Fruit fly (Drosophila melanogaster): ENCODE results near the gene ppk10.

Gene ppk10

DNA sequence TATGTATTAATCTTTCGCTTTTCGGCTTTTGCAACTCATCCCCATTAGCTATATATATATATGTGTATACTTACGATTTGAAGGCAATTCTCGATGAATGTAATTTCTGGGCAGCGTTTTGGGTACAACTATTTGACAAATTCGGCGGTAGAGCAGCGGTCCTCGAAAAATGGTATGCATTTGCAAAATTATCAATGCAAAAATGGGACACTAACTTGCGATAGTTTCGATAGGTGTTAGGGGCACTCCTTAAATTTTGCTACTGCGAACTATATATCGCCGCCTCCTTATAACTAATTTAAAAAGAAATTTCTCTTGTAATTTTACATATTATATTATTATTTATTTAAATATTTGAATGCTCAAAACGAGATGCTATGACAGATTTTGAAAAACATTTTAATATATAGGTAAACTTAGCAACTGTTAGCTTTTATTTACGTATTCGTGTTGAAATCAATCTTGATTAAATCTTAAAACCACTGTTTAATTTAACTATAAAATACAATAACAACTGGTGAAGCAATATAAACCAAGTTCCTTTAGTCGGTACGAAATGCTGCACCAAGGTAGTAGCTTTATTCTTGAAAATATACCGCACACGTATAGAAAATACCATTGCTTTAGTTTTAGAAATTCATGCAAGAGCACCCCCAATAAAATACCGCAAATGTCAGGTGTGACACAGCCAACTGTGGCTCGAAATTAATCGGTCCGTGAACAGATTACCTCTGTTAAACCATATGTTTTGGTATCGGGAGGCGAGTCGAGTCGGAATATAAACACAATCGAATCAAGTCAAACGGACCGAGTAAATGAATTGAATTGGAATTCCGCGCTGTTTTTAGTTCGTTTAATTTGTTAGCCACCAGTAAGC lies 38.7 kb downstream of the ppk10 start, which contains the start of the genes CG5355 and Klp31E (continued):
- peak; percentile 7 for TF ChIP-seq CG6765 (GFP tag; optimal IDR thresholded peaks at IDR 0.05)
- TF ChIP-seq z (GFP tag; IDR thresholded peaks at IDR 0.05), result no peak
- TF ChIP-seq Jarid2 (GFP tag; optimal IDR thresholded peaks at IDR 0.05), result no peak

DNA sequence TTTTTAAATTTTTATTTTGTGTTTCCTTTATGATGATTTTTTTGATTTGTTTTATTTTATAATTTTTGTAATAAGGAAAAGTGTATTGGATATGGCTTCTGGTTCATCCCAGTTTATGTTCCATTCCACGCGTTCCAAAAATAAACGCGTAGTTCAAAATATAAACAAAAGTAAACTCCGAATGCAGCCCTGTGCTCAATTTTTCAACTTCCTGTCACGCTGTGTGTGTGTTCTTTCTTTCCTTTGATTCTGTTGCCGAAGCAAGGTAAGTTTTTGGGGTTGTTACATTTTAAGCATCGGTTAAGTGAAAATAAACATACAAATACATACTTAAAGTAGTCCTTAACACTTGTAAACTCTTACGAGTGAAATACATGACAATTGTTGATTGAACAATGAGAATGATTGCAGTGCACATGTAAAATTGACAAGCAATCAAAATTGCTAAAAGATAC lies 44.0 kb downstream of the ppk10 start, which contains the start of the genes Ip259 and RpS27A:
Gene Ip259 (plus strand): TSS at position 231 of the 455 bp plus-strand sequence.
Gene RpS27A (plus strand): TSS at position 231 of the 455 bp plus-strand sequence.
- peak; percentile 30 for TF ChIP-seq CG13123 (GFP tag; optimal IDR thresholded peaks at IDR 0.05)
- TF ChIP-seq CG13424 (tag; optimal IDR thresholded peaks at IDR 0.05), result peak; percentile 45
- TF ChIP-seq Hey (tag; optimal IDR thresholded peaks at IDR 0.05), result no peak
- TF ChIP-seq grau (tag; optimal IDR thresholded peaks at IDR 0.05), result peak; percentile 69
- peak; percentile 70 for TF ChIP-seq Fer1 (GFP tag; optimal IDR thresholded peaks at IDR 0.05)
- no peak for TF ChIP-seq Dll (GFP tag; IDR thresholded peaks at IDR 0.05; ENCODE audit: partially characterized antibody)
- peak; percentile 57; the same call in 2 of the 3 replicates for TF ChIP-seq CG11695 (GFP tag; IDR thresholded peaks at IDR 0.05)
- 0 out of 2 replicates have a peak, but pooled peaks have one; percentile 35 for TF ChIP-seq cas (GFP tag; IDR thresholded peaks at IDR 0.05)
- peak; percentile 51 for TF ChIP-seq CG6683 (GFP tag; optimal IDR thresholded peaks at IDR 0.05)
- TF ChIP-seq ind (GFP tag; optimal IDR thresholded peaks at IDR 0.05), result no peak
- no peak for TF ChIP-seq klu (GFP tag; IDR thresholded peaks at IDR 0.05)
- 0 out of 2 replicates have a peak, but pooled peaks have one; percentile 23 for TF ChIP-seq Oaz (GFP tag; IDR thresholded peaks at IDR 0.05)
- peak; percentile 81 for TF ChIP-seq row (GFP tag; IDR thresholded peaks at IDR 0.05)
- peak; percentile 61 for TF ChIP-seq Atf3 (GFP tag; optimal IDR thresholded peaks at IDR 0.05)
- peak; percentile 50 for TF ChIP-seq pho (GFP tag; optimal IDR thresholded peaks at IDR 0.05)
- TF ChIP-seq eve (GFP tag; optimal IDR thresholded peaks at IDR 0.05), result peak in 1 of 2 experiments; percentile 77
- peak; percentile 15 for TF ChIP-seq CG1792 (GFP tag; optimal IDR thresholded peaks at IDR 0.05)
- TF ChIP-seq crp (GFP tag; optimal IDR thresholded peaks at IDR 0.05), result peak in 1 of 2 experiments; percentile 47
- peak; percentile 60 for TF ChIP-seq CG3995 (GFP tag; optimal IDR thresholded peaks at IDR 0.05)
- TF ChIP-seq CG7556 (GFP tag; optimal IDR thresholded peaks at IDR 0.05), result no peak
- TF ChIP-seq CG4854 (GFP tag; optimal IDR thresholded peaks at IDR 0.05), result peak; percentile 57
- peak; percentile 69 for TF ChIP-seq CG33557 (GFP tag; optimal IDR thresholded peaks at IDR 0.05)
- TF ChIP-seq CG14965 (GFP tag; optimal IDR thresholded peaks at IDR 0.05; ENCODE audit: borderline replicate concordance), result no peak
- TF ChIP-seq CG7928 (GFP tag; optimal IDR thresholded peaks at IDR 0.05), result peak; percentile 69
- peak; percentile 85 for TF ChIP-seq CG8089 (GFP tag; optimal IDR thresholded peaks at IDR 0.05)
- peak; percentile 61; the same call in 1 of the 3 replicates for TF ChIP-seq CG7357 (GFP tag; IDR thresholded peaks at IDR 0.05)
- TF ChIP-seq Rfx (GFP tag; IDR thresholded peaks at IDR 0.05), result peak; percentile 86; the same call in 1 of the 2 replicates
- peak; percentile 55 for TF ChIP-seq trem (tag; optimal IDR thresholded peaks at IDR 0.05)
- peak; percentile 86 for TF ChIP-seq CG6765 (GFP tag; optimal IDR thresholded peaks at IDR 0.05)
- no peak for TF ChIP-seq br (optimal IDR thresholded peaks at IDR 0.05)
- TF ChIP-seq Xrp1 (GFP tag; IDR thresholded peaks at IDR 0.05), result no peak
- TF ChIP-seq CG11093 (GFP tag; IDR thresholded peaks at IDR 0.05), result no peak
- TF ChIP-seq nmo (GFP tag; optimal IDR thresholded peaks at IDR 0.05), result peak; percentile 81
- peak; percentile 83; the same call in 2 of the 3 replicates for TF ChIP-seq CG34422 (GFP tag; IDR thresholded peaks at IDR 0.05)
- no peak for TF ChIP-seq ham (GFP tag; IDR thresholded peaks at IDR 0.05)
- TF ChIP-seq tap (tag; optimal IDR thresholded peaks at IDR 0.05), result peak; percentile 66
- peak; percentile 55 for TF ChIP-seq Bteb2 (GFP tag; optimal IDR thresholded peaks at IDR 0.05)
- TF ChIP-seq Asciz (GFP tag; optimal IDR thresholded peaks at IDR 0.05), result peak; percentile 70
- no peak for TF ChIP-seq gem (tag; optimal IDR thresholded peaks at IDR 0.05)
- TF ChIP-seq CG2678 (tag; optimal IDR thresholded peaks at IDR 0.05), result no peak
- TF ChIP-seq CG18619 (GFP tag; optimal IDR thresholded peaks at IDR 0.05), result peak; percentile 84
- peak; percentile 56 for TF ChIP-seq CG30403 (GFP tag; optimal IDR thresholded peaks at IDR 0.05)
- TF ChIP-seq CG11085 (GFP tag; IDR thresholded peaks at IDR 0.05), result peak; percentile 75
- no peak for TF ChIP-seq gt (GFP tag; IDR thresholded peaks at IDR 0.05)
- peak; percentile 71 for TF ChIP-seq HmgZ (tag; optimal IDR thresholded peaks at IDR 0.05)

All from whole organism, embryonic.